Worm (Caenorhabditis elegans): ENCODE measurements around the gene nstp-4.

Gene nstp-4

DNA sequence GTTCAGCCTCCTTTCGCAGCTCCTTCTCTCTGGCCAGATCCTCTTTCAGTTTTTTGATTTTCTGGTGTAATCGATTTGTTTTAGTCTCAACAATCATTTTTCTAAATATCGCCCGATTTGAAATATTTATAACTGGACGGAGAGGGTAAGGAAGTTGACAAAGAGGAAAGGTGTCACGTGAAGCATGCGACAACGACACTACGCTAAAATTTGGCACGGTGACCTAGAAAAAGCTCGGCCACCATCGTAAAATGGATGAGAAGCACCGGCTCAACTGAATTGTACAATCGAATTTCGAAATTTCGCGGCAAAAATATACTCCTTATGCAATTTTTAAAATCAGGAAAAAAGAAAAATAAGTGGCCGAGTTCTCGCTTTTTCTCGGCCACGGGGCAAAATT, 3.4 kb upstream of the nstp-4 start, which contains the start of gene C03H5.5:
Gene C03H5.5 (minus strand): TSS at position 101 of the 400 bp plus-strand sequence.
- TF ChIP-seq ama-1 (optimal IDR thresholded peaks at IDR 0.05) (no peak), aly-1 (tag; optimal IDR thresholded peaks at IDR 0.05) (no peak), ceh-13 (GFP tag; optimal IDR thresholded peaks at IDR 0.05) (no peak), hmg-4 (GFP tag; optimal IDR thresholded peaks at IDR 0.05) (no peak)

ce11 chrII:385957-386356, 2.7 kb upstream of the nstp-4 start, which contains the start of gene C03H5.3:
Gene C03H5.3 (plus strand): TSS chrII:386088.
- TF ChIP-seq pes-1 (GFP tag; IDR thresholded peaks at IDR 0.05), result no peak
- peak; percentile 4 for TF ChIP-seq hmbx-1 (tag; optimal IDR thresholded peaks at IDR 0.05)
- no peak for TF ChIP-seq flt-1 (GFP tag; IDR thresholded peaks at IDR 0.05)
- no peak for TF ChIP-seq tbx-37 (GFP tag; conservative IDR thresholded peaks at IDR 0.05)
- 0 out of 2 replicates have a peak, but pooled peaks have one; percentile 23 for TF ChIP-seq tbx-11 (GFP tag; IDR thresholded peaks at IDR 0.05)
- no peak for TF ChIP-seq ama-1 (optimal IDR thresholded peaks at IDR 0.05)
- TF ChIP-seq F13C5.2 (tag; optimal IDR thresholded peaks at IDR 0.05), result peak; percentile 84
- no peak for TF ChIP-seq ceh-36 (tag; optimal IDR thresholded peaks at IDR 0.05)

DNA sequence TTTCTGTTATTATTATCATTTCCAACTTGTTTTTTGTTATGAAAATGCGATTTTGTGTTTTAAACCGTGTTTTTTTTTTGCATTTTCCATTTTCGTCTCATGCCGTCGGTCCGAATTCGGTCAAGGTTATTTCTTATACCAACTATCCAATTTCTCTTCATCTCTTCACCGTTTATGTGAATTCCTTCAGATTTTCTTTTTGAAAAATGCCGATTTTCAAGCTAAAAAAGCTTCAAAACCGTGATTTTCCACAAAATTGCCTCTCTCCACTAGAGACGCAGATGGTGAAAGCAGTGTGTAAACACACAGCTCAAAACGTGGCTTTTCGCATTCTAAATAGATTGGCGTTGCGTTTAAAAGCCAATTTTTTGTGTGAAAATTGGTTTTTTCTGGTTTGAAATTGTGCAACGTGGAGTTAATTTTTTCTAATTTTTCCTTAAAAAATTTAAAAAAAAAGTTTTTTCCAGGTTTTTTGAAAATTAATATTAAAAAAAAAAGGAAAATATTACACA, 733 bp upstream of the nstp-4 start:
- TF ChIP-seq tra-4 (tag; optimal IDR thresholded peaks at IDR 0.05) (no peak), hmbx-1 (tag; optimal IDR thresholded peaks at IDR 0.05) (no peak), hnd-1 (tag; optimal IDR thresholded peaks at IDR 0.05) (no peak), scrt-1 (GFP tag; IDR thresholded peaks at IDR 0.05) (no peak), pes-1 (GFP tag; IDR thresholded peaks at IDR 0.05) (no peak), hmg-4 (GFP tag; optimal IDR thresholded peaks at IDR 0.05) (no peak), aly-1 (tag; optimal IDR thresholded peaks at IDR 0.05) (no peak), ama-1 (optimal IDR thresholded peaks at IDR 0.05) (no peak), F13C5.2 (tag; optimal IDR thresholded peaks at IDR 0.05) (no peak), tbx-11 (GFP tag; IDR thresholded peaks at IDR 0.05) (no peak), ets-7 (tag; optimal IDR thresholded peaks at IDR 0.05) (no peak), tbx-37 (GFP tag; conservative IDR thresholded peaks at IDR 0.05) (no peak), ceh-36 (tag; optimal IDR thresholded peaks at IDR 0.05) (no peak), sea-1 (GFP tag; conservative IDR thresholded peaks at IDR 0.05) (no peak), B0310.2 (tag; optimal IDR thresholded peaks at IDR 0.05) (no peak), flt-1 (GFP tag; IDR thresholded peaks at IDR 0.05) (no peak), ceh-13 (GFP tag; optimal IDR thresholded peaks at IDR 0.05) (no peak)

ce11 chrII:399321-399720, 10.7 kb downstream of the nstp-4 start, which contains the start of gene C03H5.6:
Gene C03H5.6 (minus strand): TSS chrII:399421.
- TF ChIP-seq ama-1 (optimal IDR thresholded peaks at IDR 0.05) (no peak), hnd-1 (tag; optimal IDR thresholded peaks at IDR 0.05) (no peak), B0310.2 (tag; optimal IDR thresholded peaks at IDR 0.05) (no peak), F13C5.2 (tag; optimal IDR thresholded peaks at IDR 0.05) (no peak), hmbx-1 (tag; optimal IDR thresholded peaks at IDR 0.05) (no peak), ets-7 (tag; optimal IDR thresholded peaks at IDR 0.05) (no peak), flt-1 (GFP tag; IDR thresholded peaks at IDR 0.05) (no peak), pes-1 (GFP tag; IDR thresholded peaks at IDR 0.05) (no peak), tbx-11 (GFP tag; IDR thresholded peaks at IDR 0.05) (no peak), hmg-4 (GFP tag; optimal IDR thresholded peaks at IDR 0.05) (no peak), sea-1 (GFP tag; conservative IDR thresholded peaks at IDR 0.05) (no peak), ceh-36 (tag; optimal IDR thresholded peaks at IDR 0.05) (no peak), tra-4 (tag; optimal IDR thresholded peaks at IDR 0.05) (no peak), tbx-37 (GFP tag; conservative IDR thresholded peaks at IDR 0.05) (no peak), ceh-13 (GFP tag; optimal IDR thresholded peaks at IDR 0.05) (no peak), aly-1 (tag; optimal IDR thresholded peaks at IDR 0.05) (no peak), scrt-1 (GFP tag; IDR thresholded peaks at IDR 0.05) (no peak)

DNA sequence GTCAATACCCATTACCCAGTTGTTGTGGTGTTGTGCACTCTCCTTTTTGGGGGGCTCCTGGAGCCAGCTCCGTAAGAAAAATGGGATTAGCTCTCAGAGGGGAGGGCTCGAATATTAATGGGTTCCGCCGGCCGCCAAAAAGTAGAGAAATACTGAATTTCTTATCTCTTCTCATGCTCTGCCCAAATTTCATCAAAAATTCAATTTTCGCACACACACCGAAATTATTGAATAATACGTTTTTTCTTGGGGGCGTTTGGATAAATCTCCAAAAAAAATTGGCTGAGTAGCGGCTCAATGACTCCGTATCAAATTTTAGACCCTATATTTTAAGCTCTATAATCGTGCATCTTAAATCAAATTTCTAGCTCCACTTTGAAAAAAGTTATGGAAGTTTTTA, 11.5 kb downstream of the nstp-4 start:
- no peak for TF ChIP-seq tbx-11 (GFP tag; IDR thresholded peaks at IDR 0.05)
- no peak for TF ChIP-seq pes-1 (GFP tag; IDR thresholded peaks at IDR 0.05)
- TF ChIP-seq scrt-1 (GFP tag; IDR thresholded peaks at IDR 0.05), result no peak
- TF ChIP-seq ets-7 (tag; optimal IDR thresholded peaks at IDR 0.05), result no peak
- no peak for TF ChIP-seq hmg-4 (GFP tag; optimal IDR thresholded peaks at IDR 0.05)
- no peak for TF ChIP-seq tbx-37 (GFP tag; conservative IDR thresholded peaks at IDR 0.05)
- TF ChIP-seq aly-1 (tag; optimal IDR thresholded peaks at IDR 0.05), result no peak
- no peak for TF ChIP-seq ama-1 (optimal IDR thresholded peaks at IDR 0.05)
- no peak for TF ChIP-seq F13C5.2 (tag; optimal IDR thresholded peaks at IDR 0.05)
- TF ChIP-seq sea-1 (GFP tag; conservative IDR thresholded peaks at IDR 0.05), result no peak
- no peak for TF ChIP-seq tra-4 (tag; optimal IDR thresholded peaks at IDR 0.05)
- TF ChIP-seq ceh-13 (GFP tag; optimal IDR thresholded peaks at IDR 0.05), result no peak
- TF ChIP-seq hnd-1 (tag; optimal IDR thresholded peaks at IDR 0.05), result no peak
- no peak for TF ChIP-seq ceh-36 (tag; optimal IDR thresholded peaks at IDR 0.05)
- TF ChIP-seq B0310.2 (tag; optimal IDR thresholded peaks at IDR 0.05), result no peak
- no peak for TF ChIP-seq hmbx-1 (tag; optimal IDR thresholded peaks at IDR 0.05)
- no peak for TF ChIP-seq flt-1 (GFP tag; IDR thresholded peaks at IDR 0.05)

DNA sequence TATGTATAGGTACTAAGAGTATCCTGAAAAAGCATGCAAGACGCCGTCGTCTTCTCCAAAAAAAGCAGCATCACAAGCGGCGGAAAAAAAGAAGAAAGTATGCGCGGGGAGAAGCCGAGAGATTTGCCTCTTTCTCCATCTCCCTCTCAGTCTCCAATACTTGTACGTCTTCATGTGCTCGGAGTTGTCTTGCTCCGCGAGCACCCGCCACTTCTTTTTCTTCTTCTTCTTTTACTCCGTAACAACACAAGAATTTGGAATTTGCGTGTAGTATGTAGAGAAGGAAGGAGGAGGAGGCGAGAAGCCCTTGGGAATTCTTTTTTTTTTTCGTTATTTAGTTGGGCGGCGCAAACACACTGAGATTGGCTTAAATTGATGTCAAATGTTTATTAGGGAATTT, 12.6 kb downstream of the nstp-4 start:
- TF ChIP-seq hmbx-1 (tag; optimal IDR thresholded peaks at IDR 0.05), result no peak
- no peak for TF ChIP-seq ets-7 (tag; optimal IDR thresholded peaks at IDR 0.05)
- no peak for TF ChIP-seq scrt-1 (GFP tag; IDR thresholded peaks at IDR 0.05)
- no peak for TF ChIP-seq pes-1 (GFP tag; IDR thresholded peaks at IDR 0.05)
- TF ChIP-seq tbx-37 (GFP tag; conservative IDR thresholded peaks at IDR 0.05), result no peak
- no peak for TF ChIP-seq ama-1 (optimal IDR thresholded peaks at IDR 0.05)
- TF ChIP-seq sea-1 (GFP tag; conservative IDR thresholded peaks at IDR 0.05), result no peak
- TF ChIP-seq ceh-36 (tag; optimal IDR thresholded peaks at IDR 0.05), result no peak
- no peak for TF ChIP-seq hmg-4 (GFP tag; optimal IDR thresholded peaks at IDR 0.05)
- TF ChIP-seq aly-1 (tag; optimal IDR thresholded peaks at IDR 0.05), result no peak

DNA sequence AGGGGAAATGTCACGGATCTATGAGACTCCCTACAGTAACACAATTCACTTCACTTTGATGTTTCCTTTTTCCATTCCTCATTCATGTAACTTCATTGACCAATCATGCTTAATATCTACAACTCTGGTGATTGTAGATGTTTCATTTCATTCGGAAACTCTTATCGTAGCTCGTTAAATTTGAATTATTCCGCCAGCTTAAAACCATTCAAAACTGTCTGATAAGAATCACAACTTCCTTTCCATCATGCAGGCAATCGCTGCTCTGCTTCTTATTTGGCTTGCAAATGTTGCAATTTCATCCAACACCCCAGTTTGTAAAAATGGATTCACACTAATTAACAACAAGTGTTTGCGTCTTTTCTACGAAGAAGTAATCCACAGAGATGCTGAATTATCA, 13.8 kb downstream of the nstp-4 start, which contains the start of gene clec-10:
Gene clec-10 (plus strand): TSS at position 244 of the 400 bp plus-strand sequence.
- TF ChIP-seq ama-1 (optimal IDR thresholded peaks at IDR 0.05) (no peak), tra-4 (tag; optimal IDR thresholded peaks at IDR 0.05) (no peak), pes-1 (GFP tag; IDR thresholded peaks at IDR 0.05) (no peak), hmg-4 (GFP tag; optimal IDR thresholded peaks at IDR 0.05) (no peak), ets-7 (tag; optimal IDR thresholded peaks at IDR 0.05) (no peak), hnd-1 (tag; optimal IDR thresholded peaks at IDR 0.05) (no peak), sea-1 (GFP tag; conservative IDR thresholded peaks at IDR 0.05) (no peak), tbx-11 (GFP tag; IDR thresholded peaks at IDR 0.05) (no peak), ceh-13 (GFP tag; optimal IDR thresholded peaks at IDR 0.05) (no peak), B0310.2 (tag; optimal IDR thresholded peaks at IDR 0.05) (no peak), F13C5.2 (tag; optimal IDR thresholded peaks at IDR 0.05) (no peak), scrt-1 (GFP tag; IDR thresholded peaks at IDR 0.05) (no peak), ceh-36 (tag; optimal IDR thresholded peaks at IDR 0.05) (no peak), hmbx-1 (tag; optimal IDR thresholded peaks at IDR 0.05) (no peak)

Measured in whole organism, early embryonic.